Fruit fly (Drosophila melanogaster) S2 (cell line): ENCODE data around the gene ppk7.

Experiments
- CG8478 ChIP-seq: fragments of >200 bp; optimal IDR thresholded peaks from 2 replicates; lab custom pipeline; 2018
- CTCF ChIP-seq, 2 experiments: fragments of >200 bp; optimal IDR thresholded peaks; 2 replicates each; lab custom pipeline; 2018

dm6 chr2L:6360059-6360458, 5.9 kb upstream of the ppk7 start:
- no peak for TF ChIP-seq CG8478 (lab: Kevin White, UChicago)
- TF ChIP-seq CTCF (optimal IDR thresholded peaks at IDR 0.05; lab: Kevin White, UChicago) = no peak
